Worm (Caenorhabditis elegans) whole organism, L4 larva: ENCODE results near the gene T09F5.2.

Experiments
- D1046.2 ChIP-seq: fragments of 200-800 bp; sonication (Bioruptor generic); IDR thresholded peaks from 2 replicates; pipeline ENCODE4 v1.3.6; 2022; ENCODE audit warnings: missing genetic modification characterization, missing compliant biosample characterization
- F49E8.2 ChIP-seq: sonication (generic microtip); optimal IDR thresholded peaks from 2 replicates; lab custom pipeline; 2016; ENCODE audit warnings: missing compliant biosample characterization, mild to moderate bottlenecking, missing genetic modification characterization, borderline replicate concordance
- R02D3.7 ChIP-seq: fragments of 150-350 bp; sonication (generic microtip); optimal IDR thresholded peaks from 3 replicates; lab custom pipeline; 2014; ENCODE audit warnings: missing biosample characterization, missing genetic modification characterization
- T20F7.1 ChIP-seq: fragments of 200-800 bp; sonication (Bioruptor generic); optimal IDR thresholded peaks from 2 replicates; lab custom pipeline; 2018; ENCODE audit warnings: mild to moderate bottlenecking, missing genetic modification characterization, missing compliant biosample characterization
- Y75B8A.6 ChIP-seq: fragments of 200-800 bp; sonication (Bioruptor generic); IDR thresholded peaks from 2 replicates; pipeline ENCODE4 v1.3.6; 2022; ENCODE audit warnings: missing genetic modification reagents, missing genetic modification characterization, missing compliant biosample characterization
- ZK337.2 ChIP-seq: fragments of 200-800 bp; sonication (Bioruptor generic); IDR thresholded peaks from 2 replicates; pipeline ENCODE4 v1.3.6; 2022; ENCODE audit warnings: missing genetic modification reagents, missing genetic modification characterization, missing compliant biosample characterization
- ZK546.5 ChIP-seq, 2 experiments: sonication (generic microtip); optimal IDR thresholded peaks; 2 replicates each; lab custom pipeline; 2017; ENCODE audit warnings: missing biosample characterization in 2 of 2, missing genetic modification characterization in 2 of 2
- ama-1 ChIP-seq: fragments of 150-350 bp; optimal IDR thresholded peaks from 2 replicates; lab custom pipeline; 2014; ENCODE audit warnings: inconsistent platforms, mixed read lengths
- ceh-20 ChIP-seq: fragments of 200-800 bp; sonication (Bioruptor generic); IDR thresholded peaks from 2 replicates; pipeline ENCODE4 v1.3.6; 2022; ENCODE audit warnings: missing genetic modification reagents, missing genetic modification characterization, missing compliant biosample characterization
- ceh-28 ChIP-seq: fragments of 150-350 bp; optimal IDR thresholded peaks from 2 replicates; lab custom pipeline; 2014; ENCODE audit warnings: missing biosample characterization, missing genetic modification reagents, missing genetic modification characterization
- ceh-44 ChIP-seq: fragments of 200-800 bp; sonication (Bioruptor generic); IDR thresholded peaks from 2 replicates; pipeline ENCODE4 v1.3.6; 2022; ENCODE audit warnings: missing genetic modification reagents, missing genetic modification characterization, missing compliant biosample characterization
- ctbp-1 ChIP-seq: fragments of 200-800 bp; sonication (Bioruptor generic); IDR thresholded peaks from 2 replicates; pipeline ENCODE4 v1.3.6; 2022; ENCODE audit warnings: missing genetic modification reagents, missing genetic modification characterization, missing compliant biosample characterization
- daf-16 ChIP-seq, 3 experiments: sonication (generic microtip); optimal IDR thresholded peaks; 2 replicates each; lab custom pipeline; 2016 to 2017; ENCODE audit warnings: missing genetic modification characterization in 3 of 3, missing genetic modification reagents in 3 of 3, mild to moderate bottlenecking in 2 of 3, missing compliant biosample characterization in 2 of 3, missing biosample characterization in 1 of 3, moderate library complexity in 1 of 3
- daf-19 ChIP-seq: fragments of 200-800 bp; sonication (Bioruptor generic); conservative IDR thresholded peaks from 2 replicates; pipeline ENCODE4 v1.3.6; 2022; ENCODE audit warnings: missing genetic modification characterization, missing compliant biosample characterization
- daf-8 ChIP-seq: fragments of 200-800 bp; sonication (Bioruptor generic); IDR thresholded peaks from 2 replicates; pipeline ENCODE4 v1.3.6; 2022; ENCODE audit warnings: missing genetic modification characterization, missing compliant biosample characterization
- dmd-6 ChIP-seq: fragments of 200-800 bp; sonication (Bioruptor generic); IDR thresholded peaks from 2 replicates; pipeline ENCODE4 v1.3.6; 2022; ENCODE audit warnings: missing genetic modification reagents, missing genetic modification characterization, missing compliant biosample characterization
- egl-27 ChIP-seq: sonication (generic microtip); optimal IDR thresholded peaks from 3 replicates; lab custom pipeline; 2017; ENCODE audit warnings: missing biosample characterization, missing genetic modification reagents, missing genetic modification characterization
- fkh-10 ChIP-seq: fragments of 150-350 bp; optimal IDR thresholded peaks from 2 replicates; lab custom pipeline; 2014; ENCODE audit warnings: missing biosample characterization, missing genetic modification reagents, missing genetic modification characterization
- fos-1 ChIP-seq: fragments of 150-350 bp; optimal IDR thresholded peaks from 2 replicates; lab custom pipeline; 2014; ENCODE audit warnings: missing biosample characterization, missing genetic modification characterization
- gei-8 ChIP-seq: fragments of 200-800 bp; sonication (Bioruptor generic); optimal IDR thresholded peaks from 2 replicates; lab custom pipeline; 2018; ENCODE audit warnings: mild to moderate bottlenecking, missing genetic modification characterization, missing compliant biosample characterization
- hif-1 ChIP-seq, 2 experiments: sonication (generic microtip); optimal IDR thresholded peaks; 2 replicates each; lab custom pipeline; 2016 to 2017; ENCODE audit warnings: missing compliant biosample characterization in 2 of 2, missing genetic modification characterization in 2 of 2, missing genetic modification reagents in 2 of 2, missing genotype in 2 of 2, mild to moderate bottlenecking in 1 of 2
- lin-29 ChIP-seq: fragments of 200-800 bp; sonication (Bioruptor generic); IDR thresholded peaks from 2 replicates; pipeline ENCODE4 v1.3.6; 2022; ENCODE audit warnings: missing genetic modification reagents, missing genetic modification characterization, missing compliant biosample characterization
- lin-38 ChIP-seq: fragments of 200-800 bp; sonication (Bioruptor generic); IDR thresholded peaks from 2 replicates; pipeline ENCODE4 v1.3.6; 2022; ENCODE audit warnings: missing genetic modification reagents, missing genetic modification characterization, missing compliant biosample characterization
- lsy-2 ChIP-seq, 2 experiments: fragments of 150-350 bp in 1 of 2; sonication (generic microtip) in 1 of 2; optimal IDR thresholded peaks; 2 replicates each; lab custom pipeline; 2014 to 2017; ENCODE audit warnings: missing biosample characterization in 2 of 2, missing genetic modification characterization in 2 of 2
- madf-9 ChIP-seq: fragments of 200-800 bp; sonication (Bioruptor generic); conservative IDR thresholded peaks from 2 replicates; pipeline ENCODE4 v1.3.6; 2022; ENCODE audit warnings: missing genetic modification reagents, missing genetic modification characterization, missing compliant biosample characterization
- mep-1 ChIP-seq: fragments of 150-350 bp; sonication (generic microtip); optimal IDR thresholded peaks from 3 replicates; lab custom pipeline; 2014; ENCODE audit warnings: missing biosample characterization, missing genetic modification characterization
- mxl-2 ChIP-seq: fragments of 200-800 bp; sonication (Bioruptor generic); conservative IDR thresholded peaks from 2 replicates; pipeline ENCODE4 v1.3.6; 2022; ENCODE audit warnings: missing genetic modification reagents, missing genetic modification characterization, missing compliant biosample characterization
- nhr-10 ChIP-seq: fragments of 150-350 bp; optimal IDR thresholded peaks from 2 replicates; lab custom pipeline; 2014; ENCODE audit warnings: missing biosample characterization, missing genetic modification characterization
- nhr-25 ChIP-seq: sonication (generic microtip); optimal IDR thresholded peaks from 2 replicates; lab custom pipeline; 2017; ENCODE audit warnings: missing genetic modification characterization, mild to moderate bottlenecking, missing compliant biosample characterization, antibody characterized with exemption, moderate library complexity, borderline replicate concordance; ENCODE audit not compliant: insufficient read depth
- nhr-28 ChIP-seq: fragments of 150-350 bp; optimal IDR thresholded peaks from 2 replicates; lab custom pipeline; 2014; ENCODE audit warnings: missing biosample characterization, missing genetic modification characterization
- nhr-41 ChIP-seq: fragments of 200-800 bp; sonication (Bioruptor generic); IDR thresholded peaks from 2 replicates; pipeline ENCODE4 v1.3.6; 2022; ENCODE audit warnings: missing genetic modification reagents, missing genetic modification characterization, missing compliant biosample characterization
- nhr-42 ChIP-seq: fragments of 200-800 bp; sonication (Bioruptor generic); IDR thresholded peaks from 2 replicates; pipeline ENCODE4 v1.3.6; 2022; ENCODE audit warnings: missing genetic modification characterization, missing compliant biosample characterization
- nhr-48 ChIP-seq: sonication (generic microtip); optimal IDR thresholded peaks from 2 replicates; lab custom pipeline; 2016; ENCODE audit warnings: mild to moderate bottlenecking, missing genetic modification characterization, missing compliant biosample characterization
- pqm-1 ChIP-seq: sonication (generic microtip); optimal IDR thresholded peaks from 2 replicates; lab custom pipeline; 2017; ENCODE audit warnings: missing biosample characterization, missing genetic modification characterization
- rbr-2 ChIP-seq: sonication (generic microtip); optimal IDR thresholded peaks from 2 replicates; lab custom pipeline; 2016; ENCODE audit warnings: missing genotype, missing genetic modification characterization, missing compliant biosample characterization
- saeg-2 ChIP-seq: fragments of 200-800 bp; sonication (Bioruptor generic); IDR thresholded peaks from 2 replicates; pipeline ENCODE4 v1.3.6; 2022; ENCODE audit warnings: missing genetic modification reagents, missing genetic modification characterization, missing compliant biosample characterization
- tra-1 ChIP-seq: fragments of 200-800 bp; sonication (Bioruptor generic); IDR thresholded peaks from 2 replicates; pipeline ENCODE4 v1.3.6; 2022; ENCODE audit warnings: missing genetic modification reagents, missing genetic modification characterization, missing compliant biosample characterization
- unc-130 ChIP-seq: sonication (generic microtip); optimal IDR thresholded peaks from 2 replicates; lab custom pipeline; 2016; ENCODE audit warnings: missing genetic modification reagents, missing genetic modification characterization, missing compliant biosample characterization
- unc-39 ChIP-seq: sonication (generic microtip); optimal IDR thresholded peaks from 2 replicates; lab custom pipeline; 2017; ENCODE audit warnings: missing biosample characterization, missing genetic modification characterization
- vab-7 ChIP-seq: fragments of 200-800 bp; sonication (Bioruptor generic); IDR thresholded peaks from 2 replicates; pipeline ENCODE4 v1.3.6; 2022; ENCODE audit warnings: missing genetic modification reagents, missing genetic modification characterization, missing compliant biosample characterization
- zfp-2 ChIP-seq: sonication (generic microtip); optimal IDR thresholded peaks from 2 replicates; lab custom pipeline; 2016; ENCODE audit warnings: mild to moderate bottlenecking, missing genetic modification characterization, missing compliant biosample characterization
- zfp-3 ChIP-seq: fragments of 200-800 bp; sonication (Bioruptor generic); conservative IDR thresholded peaks from 2 replicates; pipeline ENCODE4 v1.3.6; 2022; ENCODE audit warnings: missing genetic modification reagents, missing genetic modification characterization, missing compliant biosample characterization
- zip-11 ChIP-seq: fragments of 200-800 bp; sonication (Bioruptor generic); IDR thresholded peaks from 2 replicates; pipeline ENCODE4 v1.3.6; 2022; ENCODE audit warnings: missing genetic modification characterization, missing compliant biosample characterization
- zip-2 ChIP-seq: fragments of 150-350 bp; optimal IDR thresholded peaks from 2 replicates; lab custom pipeline; 2014; ENCODE audit warnings: missing biosample characterization, missing genetic modification characterization
- ztf-7 ChIP-seq: fragments of 150-350 bp; optimal IDR thresholded peaks from 2 replicates; lab custom pipeline; 2014; ENCODE audit warnings: missing biosample characterization, missing genetic modification characterization

The T09F5.2 gene

ce11 chrV:15186259-15186927 is 35.6 kb downstream of the T09F5.2 start, which contains the start of gene Y75B12B.3 (continued):
- no peak for TF ChIP-seq dmd-6 (GFP tag; lab: Robert Waterston, UW)

DNA sequence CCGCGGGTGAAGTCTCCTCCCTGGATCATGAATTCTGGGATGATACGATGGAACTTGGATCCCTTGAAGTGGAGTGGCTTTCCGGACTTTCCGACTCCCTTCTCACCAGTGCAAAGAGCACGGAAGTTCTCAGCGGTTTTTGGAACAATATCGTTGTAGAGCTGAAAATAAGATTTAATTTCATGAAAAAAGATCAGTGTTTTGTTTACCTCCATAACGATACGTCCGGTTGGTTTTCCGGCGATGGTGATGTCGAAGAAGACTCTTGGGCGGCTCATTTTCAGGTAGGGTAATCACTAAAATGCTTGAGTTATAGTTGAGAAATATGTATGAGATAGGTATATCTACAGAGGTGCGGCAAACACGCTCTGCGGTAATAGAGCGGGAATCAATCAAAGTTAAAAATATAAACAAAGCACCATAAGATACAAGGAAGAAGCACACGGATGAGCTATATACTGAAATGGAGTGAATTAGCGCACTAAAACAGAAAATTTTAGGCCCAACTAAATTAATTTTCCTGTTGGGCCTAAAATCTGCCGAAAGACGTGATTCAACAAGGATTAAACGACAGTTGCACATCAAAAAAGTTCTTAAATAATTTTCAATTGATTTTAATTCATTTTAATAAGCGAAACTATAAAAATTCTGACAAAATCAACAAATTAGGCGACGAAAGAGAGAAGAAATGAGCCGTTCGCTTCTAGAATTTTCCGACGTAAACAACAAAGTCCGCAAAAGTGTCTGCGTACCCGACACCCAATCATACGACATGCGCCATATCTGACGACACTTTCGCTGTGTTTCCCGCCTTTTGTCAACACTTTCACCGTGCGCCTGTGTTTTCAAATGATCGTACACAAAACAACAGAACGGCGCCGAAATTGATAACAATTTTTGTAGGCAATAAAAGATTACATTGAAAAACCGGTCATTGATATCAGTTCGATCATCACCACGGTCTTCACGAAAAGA is 36.6 kb downstream of the T09F5.2 start, which contains the start of the genes cyn-7 and bath-36:
Gene cyn-7 (minus strand): TSS at position 296 of the 975 bp plus-strand sequence.
Gene bath-36 (plus strand): TSS at position 806 of the 975 bp plus-strand sequence.
- TF ChIP-seq nhr-25 (peak; percentile 33), ceh-28 (no peak), saeg-2 (GFP tag; lab: Robert Waterston, UW) (no peak), unc-39 (tag; lab: Kevin White, UChicago) (no peak), R02D3.7 (tag; lab: Kevin White, UChicago) (no peak), madf-9 (GFP tag; lab: Robert Waterston, UW) (no peak), egl-27 (tag; lab: Kevin White, UChicago) (no peak), unc-130 (no peak), ZK337.2 (GFP tag; lab: Robert Waterston, UW) (no peak), zip-11 (GFP tag; lab: Robert Waterston, UW) (no peak), mep-1 (tag; lab: Kevin White, UChicago) (peak; percentile 77), D1046.2 (no peak), lin-29 (no peak), lsy-2 (tag; optimal IDR thresholded peaks at IDR 0.05; lab: Kevin White, UChicago) (peak in 1 of 2 experiments; percentile 75), lin-38 (GFP tag; lab: Robert Waterston, UW) (peak; percentile 88), daf-16 (GFP tag; optimal IDR thresholded peaks at IDR 0.05; lab: Kevin White, UChicago) (peak; percentile 94 to 97), daf-16 (tag; optimal IDR thresholded peaks at IDR 0.05; lab: Kevin White, UChicago) (peak; percentile 99), pqm-1 (tag; lab: Kevin White, UChicago) (peak; percentile 51), vab-7 (GFP tag; lab: Robert Waterston, UW) (no peak), F49E8.2 (tag; lab: Kevin White, UChicago) (no peak), ztf-7 (peak; percentile 48), mxl-2 (no peak), tra-1 (GFP tag; lab: Robert Waterston, UW) (peak; percentile 51; the same call in 1 of the 2 replicates), dmd-6 (GFP tag; lab: Robert Waterston, UW) (peak; percentile 75), zfp-3 (GFP tag; lab: Robert Waterston, UW) (peak; percentile 62; the same call in 1 of the 2 replicates), fkh-10 (GFP tag; lab: Kevin White, UChicago) (peak; percentile 37), daf-19 (no peak), gei-8 (no peak), T20F7.1 (GFP tag; lab: Kevin White, UChicago) (peak; percentile 68), nhr-41 (no peak), nhr-10 (tag; lab: Kevin White, UChicago) (no peak), nhr-42 (GFP tag; lab: Robert Waterston, UW) (0 out of 2 replicates have a peak, but pooled peaks have one; percentile 39), ctbp-1 (GFP tag; lab: Robert Waterston, UW) (no peak), nhr-28 (tag; lab: Kevin White, UChicago) (peak; percentile 97), ceh-44 (GFP tag; lab: Robert Waterston, UW) (no peak), zip-2 (tag; lab: Kevin White, UChicago) (peak; percentile 18), Y75B8A.6 (GFP tag; lab: Robert Waterston, UW) (no peak), fos-1 (tag; lab: Kevin White, UChicago) (no peak), ZK546.5 (tag; optimal IDR thresholded peaks at IDR 0.05; lab: Kevin White, UChicago) (no peak), hif-1 (tag; optimal IDR thresholded peaks at IDR 0.05; lab: Kevin White, UChicago) (peak in 1 of 2 experiments; percentile 29), daf-8 (GFP tag; lab: Robert Waterston, UW) (no peak), nhr-48 (tag; lab: Kevin White, UChicago) (peak; percentile 75), ceh-20 (no peak), zfp-2 (no peak), ama-1 (lab: Kevin White, UChicago) (no peak), rbr-2 (tag; lab: Kevin White, UChicago) (peak; percentile 69)
